Worm (Caenorhabditis elegans) whole organism, midembryonic: Measurements from ENCODE around the gene rol-6.

Experiments
- T22C8.4 ChIP-seq: fragments of 200-800 bp; sonication (Bioruptor generic); IDR thresholded peaks from 2 replicates; pipeline ENCODE4 v1.3.6; 2022; ENCODE audit warnings: missing genetic modification characterization, missing compliant biosample characterization
- cog-1 ChIP-seq: sonication (generic microtip); optimal IDR thresholded peaks from 2 replicates; lab custom pipeline; 2016; ENCODE audit warnings: missing genetic modification characterization, missing compliant biosample characterization
- flt-1 ChIP-seq: fragments of 200-800 bp; sonication (Bioruptor generic); IDR thresholded peaks from 2 replicates; pipeline ENCODE4 v1.3.6; 2022; ENCODE audit warnings: missing genetic modification characterization, missing compliant biosample characterization
- klf-2 ChIP-seq: fragments of 200-800 bp; sonication (Bioruptor generic); conservative IDR thresholded peaks from 2 replicates; pipeline ENCODE4 v1.3.6; 2022; ENCODE audit warnings: missing genetic modification reagents, missing genetic modification characterization, missing compliant biosample characterization
- ref-1 ChIP-seq: fragments of 200-800 bp; sonication (Bioruptor generic); conservative IDR thresholded peaks from 2 replicates; pipeline ENCODE4 v1.3.6; 2022; ENCODE audit warnings: missing genetic modification reagents, missing genetic modification characterization, missing compliant biosample characterization
- ztf-23 ChIP-seq: fragments of 200-800 bp; sonication (Bioruptor generic); IDR thresholded peaks from 2 replicates; pipeline ENCODE4 v1.3.6; 2022; ENCODE audit warnings: missing genetic modification reagents, missing genetic modification characterization, missing compliant biosample characterization
- ztf-29 ChIP-seq: fragments of 200-800 bp; sonication (Bioruptor generic); IDR thresholded peaks from 2 replicates; pipeline ENCODE4 v1.3.6; 2022; ENCODE audit warnings: missing genetic modification reagents, missing genetic modification characterization, missing compliant biosample characterization

DNA sequence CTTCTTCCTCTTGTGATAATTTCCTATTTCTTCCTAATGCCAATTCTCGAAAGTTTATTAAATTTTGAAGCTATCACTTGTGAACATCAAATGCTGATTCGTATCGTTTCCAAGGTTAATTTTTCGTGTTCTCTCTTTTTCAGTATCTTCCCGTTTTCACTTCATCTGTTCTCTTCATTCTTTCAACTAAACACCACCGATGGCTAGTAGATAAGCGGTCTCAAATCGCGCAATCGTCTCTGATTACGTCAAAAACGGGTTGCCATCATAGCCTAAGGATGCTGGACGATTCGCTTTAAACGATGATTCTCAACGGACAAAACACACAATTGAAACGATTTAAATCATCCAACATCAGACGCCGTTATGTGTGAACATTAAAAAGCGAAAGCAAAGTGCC, 15.3 kb upstream of the rol-6 start:
- no peak for TF ChIP-seq klf-2 (GFP tag; lab: Robert Waterston, UW)
- TF ChIP-seq T22C8.4 (GFP tag; lab: Robert Waterston, UW), result no peak
- no peak for TF ChIP-seq flt-1 (GFP tag; lab: Robert Waterston, UW)
- no peak for TF ChIP-seq ztf-23 (GFP tag; lab: Robert Waterston, UW)
- TF ChIP-seq cog-1, result no peak
- TF ChIP-seq ref-1 (GFP tag; lab: Robert Waterston, UW), result no peak
- TF ChIP-seq ztf-29, result no peak
